Worm (Caenorhabditis elegans) whole organism, mixed stage, embryonic: ENCODE results near the gene osta-3.

Source experiments
- blmp-1 ChIP-seq: fragments of 150-350 bp; optimal IDR thresholded peaks from 2 replicates; lab custom pipeline; 2014; ENCODE audit warnings: missing biosample characterization, missing genetic modification characterization
- ceh-39 ChIP-seq: fragments of 150-350 bp; optimal IDR thresholded peaks from 2 replicates; lab custom pipeline; 2014; ENCODE audit warnings: missing biosample characterization, missing genetic modification characterization
- elt-3 ChIP-seq: fragments of 150-350 bp; optimal IDR thresholded peaks from 2 replicates; lab custom pipeline; 2014; ENCODE audit warnings: missing biosample characterization, missing genetic modification characterization
- hlh-1 ChIP-seq: fragments of 150-350 bp; optimal IDR thresholded peaks from 2 replicates; lab custom pipeline; 2014; ENCODE audit warnings: missing biosample characterization, missing genetic modification reagents, missing genetic modification characterization
- lin-13 ChIP-seq: fragments of 150-350 bp; optimal IDR thresholded peaks from 2 replicates; lab custom pipeline; 2014; ENCODE audit warnings: missing biosample characterization, missing genetic modification characterization
- lsy-2 ChIP-seq: fragments of 150-350 bp; optimal IDR thresholded peaks from 2 replicates; lab custom pipeline; 2014; ENCODE audit warnings: missing biosample characterization, missing genetic modification characterization
- mab-5 ChIP-seq: fragments of 150-350 bp; optimal IDR thresholded peaks from 2 replicates; lab custom pipeline; 2014; ENCODE audit warnings: missing biosample characterization, missing genetic modification characterization
- nhr-237 ChIP-seq: fragments of 150-350 bp; optimal IDR thresholded peaks from 2 replicates; lab custom pipeline; 2014; ENCODE audit warnings: missing biosample characterization, missing genetic modification characterization
- nhr-28 ChIP-seq: fragments of 150-350 bp; optimal IDR thresholded peaks from 2 replicates; lab custom pipeline; 2014; ENCODE audit warnings: missing biosample characterization, missing genetic modification characterization
- pha-4 ChIP-seq: fragments of 150-350 bp; optimal IDR thresholded peaks from 2 replicates; lab custom pipeline; 2018; ENCODE audit warnings: missing biosample characterization, missing genetic modification reagents, missing genetic modification characterization
- unc-39 ChIP-seq: fragments of 150-350 bp; optimal IDR thresholded peaks from 2 replicates; lab custom pipeline; 2014; ENCODE audit warnings: missing biosample characterization, missing genetic modification characterization
- unc-62 ChIP-seq: fragments of 150-350 bp; optimal IDR thresholded peaks from 2 replicates; lab custom pipeline; 2014; ENCODE audit warnings: missing biosample characterization, missing genetic modification reagents, missing genetic modification characterization
- zip-8 ChIP-seq: fragments of 150-350 bp; optimal IDR thresholded peaks from 2 replicates; lab custom pipeline; 2014; ENCODE audit warnings: missing biosample characterization, missing genetic modification characterization
- ztf-11 ChIP-seq: fragments of 150-350 bp; optimal IDR thresholded peaks from 2 replicates; lab custom pipeline; 2014; ENCODE audit warnings: missing biosample characterization, missing genetic modification characterization

DNA sequence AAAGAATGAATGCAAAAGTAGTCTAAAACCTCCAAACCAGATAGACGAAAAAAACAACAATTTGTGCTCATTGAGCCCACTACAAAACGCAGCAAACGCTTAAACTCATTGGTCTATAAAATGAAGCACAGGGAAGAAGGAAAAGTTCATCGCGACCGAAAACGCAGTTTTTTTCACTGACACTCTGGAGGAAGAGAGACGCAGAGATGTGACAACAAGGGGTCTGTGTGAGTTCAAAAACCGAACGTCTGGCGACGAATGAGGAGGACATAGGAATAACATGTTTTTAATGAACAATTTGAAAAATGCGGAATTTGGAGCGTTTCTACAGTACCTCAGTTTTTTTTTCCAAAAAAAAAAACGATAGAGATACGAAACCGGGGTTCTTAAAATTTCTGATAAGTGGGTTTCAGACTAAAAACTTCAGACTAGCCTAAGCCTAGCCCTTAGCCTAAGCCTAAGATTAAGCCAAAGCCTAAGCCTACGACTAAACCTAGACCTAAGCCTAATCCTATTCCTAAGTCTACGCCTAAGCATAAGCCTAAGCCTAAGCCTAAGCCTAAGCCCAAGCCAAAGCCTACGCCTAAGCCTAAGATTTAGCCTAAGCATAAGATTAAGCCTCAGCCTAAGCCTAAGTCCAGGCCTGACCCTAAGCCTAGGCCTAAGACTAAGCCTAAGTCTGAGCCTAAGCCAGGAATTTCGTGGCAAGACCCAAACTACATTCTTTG lies 7.1 kb downstream of the osta-3 start:
- TF ChIP-seq lin-13 (tag; lab: Kevin White, UChicago) (no peak), hlh-1 (tag; lab: Kevin White, UChicago) (no peak), pha-4 (no peak), ztf-11 (no peak), zip-8 (tag; lab: Kevin White, UChicago) (no peak), unc-39 (tag; lab: Kevin White, UChicago) (no peak), blmp-1 (tag; lab: Kevin White, UChicago) (no peak), elt-3 (tag; lab: Kevin White, UChicago) (no peak), nhr-28 (tag; lab: Kevin White, UChicago) (no peak), mab-5 (tag; lab: Kevin White, UChicago) (no peak), ceh-39 (tag; lab: Kevin White, UChicago) (no peak), unc-62 (GFP tag; lab: Kevin White, UChicago) (no peak), nhr-237 (no peak), lsy-2 (tag; lab: Kevin White, UChicago) (no peak)
